Fruit fly (Drosophila melanogaster): Measurements from ENCODE around the gene DIP-beta.

DNA sequence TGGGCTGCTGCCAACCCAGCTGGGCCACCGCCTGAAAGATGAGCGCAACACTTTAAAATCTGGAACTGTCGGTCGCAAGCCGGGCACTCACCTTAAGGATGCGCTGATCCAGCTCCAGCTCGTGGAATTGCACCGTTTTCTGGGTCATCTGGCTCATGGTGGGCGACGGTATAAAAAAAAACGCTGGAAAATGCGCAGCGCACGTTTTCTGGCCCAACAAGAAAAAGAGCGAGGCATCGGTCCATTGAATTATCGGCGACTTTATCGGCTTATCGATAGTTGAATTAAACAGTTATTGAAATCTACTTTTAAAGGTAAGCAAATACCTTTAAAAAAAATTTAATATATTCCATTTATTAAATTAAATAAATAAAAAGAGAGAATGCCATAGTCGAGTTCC lies 69.8 kb downstream of the DIP-beta start, which contains the start of gene Ddx56:
- TF ChIP-seq Mnt (GFP tag; optimal IDR thresholded peaks at IDR 0.05) (peak; percentile 54), CG33017 (tag; optimal IDR thresholded peaks at IDR 0.05) (no peak), CG12768 (GFP tag; optimal IDR thresholded peaks at IDR 0.05) (no peak), cnc (optimal IDR thresholded peaks at IDR 0.05) (no peak), bab1 (GFP tag; optimal IDR thresholded peaks at IDR 0.05) (no peak), Hr96 (GFP tag; optimal IDR thresholded peaks at IDR 0.05) (no peak)
